Worm (Caenorhabditis elegans) whole organism, L3 larva: ENCODE results near the gene thn-1.

Experiments
- R02D3.7 ChIP-seq: fragments of 150-350 bp; optimal IDR thresholded peaks from 2 replicates; lab custom pipeline; 2014; ENCODE audit warnings: missing biosample characterization, missing genetic modification characterization
- ZK546.5 ChIP-seq: sonication (generic microtip); optimal IDR thresholded peaks from 2 replicates; lab custom pipeline; 2017; ENCODE audit warnings: missing biosample characterization, missing genetic modification characterization
- aly-2 ChIP-seq: fragments of 150-350 bp; optimal IDR thresholded peaks from 2 replicates; lab custom pipeline; 2014; ENCODE audit warnings: missing biosample characterization, missing genetic modification characterization
- ama-1 ChIP-seq: fragments of 150-350 bp; optimal IDR thresholded peaks from 2 replicates; lab custom pipeline; 2018
- ceh-16 ChIP-seq: sonication (generic microtip); optimal IDR thresholded peaks from 2 replicates; lab custom pipeline; 2017; ENCODE audit warnings: missing biosample characterization, missing genetic modification characterization
- ceh-28 ChIP-seq: fragments of 150-350 bp; optimal IDR thresholded peaks from 2 replicates; lab custom pipeline; 2014; ENCODE audit warnings: missing biosample characterization, missing genetic modification reagents, missing genetic modification characterization
- ceh-82 ChIP-seq: fragments of 150-350 bp; optimal IDR thresholded peaks from 2 replicates; lab custom pipeline; 2014; ENCODE audit warnings: missing biosample characterization, missing genetic modification characterization
- ceh-9 ChIP-seq: sonication (generic microtip); optimal IDR thresholded peaks from 2 replicates; lab custom pipeline; 2018; ENCODE audit warnings: missing biosample characterization, missing genetic modification characterization
- daf-12 ChIP-seq: fragments of 150-350 bp; optimal IDR thresholded peaks from 2 replicates; lab custom pipeline; 2014; ENCODE audit warnings: missing biosample characterization, missing genetic modification reagents, missing genetic modification characterization
- egl-27 ChIP-seq: sonication (generic microtip); optimal IDR thresholded peaks from 4 replicates; lab custom pipeline; 2017; ENCODE audit warnings: missing biosample characterization, missing genetic modification reagents, missing genetic modification characterization
- elt-1 ChIP-seq: fragments of 150-350 bp; optimal IDR thresholded peaks from 2 replicates; lab custom pipeline; 2014; ENCODE audit warnings: missing biosample characterization, missing genetic modification characterization
- elt-2 ChIP-seq: sonication (generic microtip); optimal IDR thresholded peaks from 2 replicates; lab custom pipeline; 2016; ENCODE audit warnings: missing genetic modification reagents, mild to moderate bottlenecking, missing genetic modification characterization, missing compliant biosample characterization
- elt-3 ChIP-seq, 3 experiments: fragments of 150-350 bp in 1 of 3; sonication (generic microtip) in 2 of 3; optimal IDR thresholded peaks; 2 replicates in 2 of 3; 4 replicates in 1 of 3; lab custom pipeline; 2014 to 2017; ENCODE audit warnings: missing biosample characterization in 3 of 3, missing genetic modification characterization in 3 of 3
- eor-1 ChIP-seq, 2 experiments: fragments of 150-350 bp; optimal IDR thresholded peaks; 2 replicates each; lab custom pipeline; 2014 to 2018; ENCODE audit warnings: missing biosample characterization in 2 of 2, missing genetic modification characterization in 2 of 2
- fkh-10 ChIP-seq: sonication (generic microtip); optimal IDR thresholded peaks from 2 replicates; lab custom pipeline; 2017; ENCODE audit warnings: missing biosample characterization, missing genetic modification reagents, missing genetic modification characterization
- fkh-2 ChIP-seq: fragments of 150-350 bp; optimal IDR thresholded peaks from 2 replicates; lab custom pipeline; 2014; ENCODE audit warnings: missing biosample characterization, missing genetic modification reagents, missing genetic modification characterization
- fos-1 ChIP-seq: fragments of 150-350 bp; optimal IDR thresholded peaks from 2 replicates; lab custom pipeline; 2014; ENCODE audit warnings: missing biosample characterization, missing genetic modification characterization
- hmg-11 ChIP-seq: sonication (generic microtip); optimal IDR thresholded peaks from 2 replicates; lab custom pipeline; 2016; ENCODE audit warnings: missing genetic modification characterization, missing compliant biosample characterization
- jun-1 ChIP-seq: fragments of 150-350 bp; optimal IDR thresholded peaks from 2 replicates; lab custom pipeline; 2014; ENCODE audit warnings: missing biosample characterization, missing genetic modification reagents, missing genetic modification characterization
- lin-15B ChIP-seq: fragments of 150-350 bp; optimal IDR thresholded peaks from 2 replicates; lab custom pipeline; 2014; ENCODE audit warnings: missing biosample characterization, missing genetic modification characterization
- lin-39 ChIP-seq: fragments of 150-350 bp; optimal IDR thresholded peaks from 2 replicates; lab custom pipeline; 2018; ENCODE audit warnings: missing biosample characterization, missing genetic modification reagents, missing genetic modification characterization
- lsy-12 ChIP-seq: sonication (generic microtip); optimal IDR thresholded peaks from 2 replicates; lab custom pipeline; 2016; ENCODE audit warnings: mild to moderate bottlenecking, missing genetic modification characterization, missing compliant biosample characterization
- mdl-1 ChIP-seq: fragments of 150-350 bp; optimal IDR thresholded peaks from 2 replicates; lab custom pipeline; 2014; ENCODE audit warnings: missing biosample characterization, missing genetic modification characterization
- mml-1 ChIP-seq: fragments of 150-350 bp; sonication (generic microtip); optimal IDR thresholded peaks from 3 replicates; lab custom pipeline; 2014; ENCODE audit warnings: missing biosample characterization, missing genetic modification characterization
- nfya-1 ChIP-seq: sonication (generic microtip); optimal IDR thresholded peaks from 2 replicates; lab custom pipeline; 2017; ENCODE audit warnings: missing genetic modification characterization, mild to moderate bottlenecking, missing compliant biosample characterization, antibody characterized with exemption, moderate library complexity; ENCODE audit not compliant: insufficient read depth
- nhr-23 ChIP-seq: fragments of 150-350 bp; optimal IDR thresholded peaks from 2 replicates; lab custom pipeline; 2014; ENCODE audit warnings: missing biosample characterization, missing genetic modification reagents, missing genetic modification characterization
- nhr-237 ChIP-seq: fragments of 150-350 bp; optimal IDR thresholded peaks from 2 replicates; lab custom pipeline; 2014; ENCODE audit warnings: missing biosample characterization, missing genetic modification characterization
- nhr-25 ChIP-seq: sonication (generic microtip); optimal IDR thresholded peaks from 2 replicates; lab custom pipeline; 2017; ENCODE audit warnings: missing biosample characterization, missing genetic modification characterization
- nhr-43 ChIP-seq: sonication (generic microtip); optimal IDR thresholded peaks from 2 replicates; lab custom pipeline; 2016; ENCODE audit warnings: mild to moderate bottlenecking, missing genetic modification characterization, missing compliant biosample characterization; ENCODE audit not compliant: poor library complexity, severe bottlenecking
- nhr-67 ChIP-seq: fragments of 150-350 bp; optimal IDR thresholded peaks from 2 replicates; lab custom pipeline; 2014; ENCODE audit warnings: missing biosample characterization, missing genetic modification characterization
- pha-4 ChIP-seq: fragments of 150-350 bp; optimal IDR thresholded peaks from 2 replicates; lab custom pipeline; 2014; ENCODE audit warnings: missing biosample characterization, missing genetic modification reagents, missing genetic modification characterization
- pqm-1 ChIP-seq: fragments of 150-350 bp; optimal IDR thresholded peaks from 2 replicates; lab custom pipeline; 2017; ENCODE audit warnings: missing biosample characterization, missing genetic modification characterization, inconsistent platforms
- sea-2 ChIP-seq: fragments of 150-350 bp; sonication (generic microtip); optimal IDR thresholded peaks from 4 replicates; lab custom pipeline; 2014; ENCODE audit warnings: missing biosample characterization, missing genetic modification reagents, missing genetic modification characterization
- snpc-4 ChIP-seq: fragments of 150-350 bp; optimal IDR thresholded peaks from 2 replicates; lab custom pipeline; 2014; ENCODE audit warnings: missing biosample characterization, missing genetic modification characterization
- unc-39 ChIP-seq: sonication (generic microtip); optimal IDR thresholded peaks from 4 replicates; lab custom pipeline; 2017; ENCODE audit warnings: missing biosample characterization, missing genetic modification characterization
- unc-62 ChIP-seq: fragments of 150-350 bp; sonication (generic microtip); optimal IDR thresholded peaks from 4 replicates; lab custom pipeline; 2014; ENCODE audit warnings: missing biosample characterization, missing genetic modification reagents, missing genetic modification characterization
- zag-1 ChIP-seq: fragments of 150-350 bp; optimal IDR thresholded peaks from 2 replicates; lab custom pipeline; 2014; ENCODE audit warnings: missing biosample characterization, missing genetic modification characterization
- ztf-4 ChIP-seq: fragments of 150-350 bp; optimal IDR thresholded peaks from 2 replicates; lab custom pipeline; 2014; ENCODE audit warnings: missing biosample characterization, missing genetic modification characterization

Gene thn-1

ce11 chrIV:12376021-12376420 lies 3.9 kb upstream of the thn-1 start, which contains the start of gene atz-1:
atz-1 (minus strand) TSS chrIV:12376121.
- TF ChIP-seq egl-27 (tag; lab: Kevin White, UChicago): no peak
- no peak for TF ChIP-seq sea-2 (GFP tag; lab: Kevin White, UChicago)
- TF ChIP-seq nhr-67: no peak
- no peak for TF ChIP-seq nhr-23 (tag; lab: Kevin White, UChicago)
- no peak for TF ChIP-seq nhr-237 (tag; lab: Kevin White, UChicago)
- TF ChIP-seq ceh-16 (tag; lab: Kevin White, UChicago): no peak
- TF ChIP-seq fkh-2: no peak
- TF ChIP-seq lin-39: no peak
- TF ChIP-seq pha-4 (tag; lab: Kevin White, UChicago): no peak
- no peak for TF ChIP-seq fkh-10 (GFP tag; lab: Kevin White, UChicago)
- TF ChIP-seq hmg-11 (tag; lab: Kevin White, UChicago): no peak
- no peak for TF ChIP-seq snpc-4 (tag; lab: Kevin White, UChicago)
- no peak for TF ChIP-seq ceh-82 (tag; lab: Kevin White, UChicago)

ce11 chrIV:12378919-12379318 lies 965 bp upstream of the thn-1 start:
- TF ChIP-seq pqm-1 (tag; lab: Kevin White, UChicago): peak; percentile 76
- TF ChIP-seq pha-4 (tag; lab: Kevin White, UChicago): no peak
- TF ChIP-seq elt-2 (tag; lab: Kevin White, UChicago): peak; percentile 72
- TF ChIP-seq nfya-1 (tag; lab: Kevin White, UChicago): no peak

- TF ChIP-seq elt-2 (tag; lab: Kevin White, UChicago): peak; percentile 26
- no peak for TF ChIP-seq R02D3.7 (tag; lab: Kevin White, UChicago)
- TF ChIP-seq daf-12 (tag; lab: Kevin White, UChicago): no peak
- no peak for TF ChIP-seq lin-15B (tag; lab: Kevin White, UChicago)
- TF ChIP-seq, all 47 proteins: peak for 1
Measured at ce11 chrIV:12382864-12383263, 3.0 kb downstream of the thn-1 start, which contains the start of gene thn-2. thn-2 (plus strand) TSS chrIV:12383170.

ce11 chrIV:12385061-12385460 lies 5.2 kb downstream of the thn-1 start, which contains the start of gene F28D1.6:
F28D1.6 (minus strand) TSS chrIV:12385161.
- TF ChIP-seq daf-12 (tag; lab: Kevin White, UChicago): no peak
- no peak for TF ChIP-seq mdl-1 (tag; lab: Kevin White, UChicago)
- TF ChIP-seq elt-2 (tag; lab: Kevin White, UChicago): no peak
- no peak for TF ChIP-seq mml-1 (tag; lab: Kevin White, UChicago)
- no peak for TF ChIP-seq nhr-43
- no peak for TF ChIP-seq pqm-1 (tag; lab: Kevin White, UChicago)
- no peak for TF ChIP-seq ceh-9
- no peak for TF ChIP-seq fos-1 (tag; lab: Kevin White, UChicago)
- TF ChIP-seq sea-2 (GFP tag; lab: Kevin White, UChicago): no peak

- TF ChIP-seq aly-2 (tag; lab: Kevin White, UChicago): no peak
- TF ChIP-seq lsy-12 (tag; lab: Kevin White, UChicago): no peak
- TF ChIP-seq egl-27 (tag; lab: Kevin White, UChicago): no peak
- TF ChIP-seq ama-1: no peak
- no peak for TF ChIP-seq jun-1 (tag; lab: Kevin White, UChicago)
- TF ChIP-seq, all 47 proteins: peak for 0
Measured at ce11 chrIV:12389951-12390350, 10.1 kb downstream of the thn-1 start, which contains the start of gene spe-45. spe-45 (minus strand) TSS chrIV:12390095.

ce11 chrIV:12391003-12391637 lies 11.2 kb downstream of the thn-1 start, which contains the start of the genes rps-23 and dpm-3:
rps-23 (minus strand) TSS chrIV:12391053.
dpm-3 (plus strand) TSS chrIV:12391587.
- TF ChIP-seq ztf-4 (no peak), ceh-9 (no peak), lsy-12 (tag; lab: Kevin White, UChicago) (peak; percentile 95), unc-39 (tag; lab: Kevin White, UChicago) (no peak), aly-2 (tag; lab: Kevin White, UChicago) (no peak), ZK546.5 (tag; lab: Kevin White, UChicago) (peak; percentile 94), elt-1 (peak; percentile 45), pqm-1 (tag; lab: Kevin White, UChicago) (peak; percentile 91), nhr-43 (peak; percentile 96), nhr-237 (tag; lab: Kevin White, UChicago) (no peak), elt-3 (tag; optimal IDR thresholded peaks at IDR 0.05; lab: Kevin White, UChicago) (no peak), pha-4 (tag; lab: Kevin White, UChicago) (peak; percentile 98), nhr-67 (no peak), mdl-1 (tag; lab: Kevin White, UChicago) (peak; percentile 48), zag-1 (no peak), unc-62 (GFP tag; lab: Kevin White, UChicago) (no peak), nhr-25 (tag; lab: Kevin White, UChicago) (peak; percentile 95), ceh-28 (tag; lab: Kevin White, UChicago) (peak; percentile 74), R02D3.7 (tag; lab: Kevin White, UChicago) (peak; percentile 89), nhr-23 (tag; lab: Kevin White, UChicago) (peak; percentile 97), daf-12 (tag; lab: Kevin White, UChicago) (no peak), ceh-16 (tag; lab: Kevin White, UChicago) (peak; percentile 55), egl-27 (tag; lab: Kevin White, UChicago) (peak; percentile 20), eor-1 (tag; optimal IDR thresholded peaks at IDR 0.05; lab: Kevin White, UChicago) (peak in 1 of 2 experiments; percentile 73), lin-15B (tag; lab: Kevin White, UChicago) (peak; percentile 98), nfya-1 (tag; lab: Kevin White, UChicago) (peak; percentile 99), snpc-4 (tag; lab: Kevin White, UChicago) (peak; percentile 90)
